Fruit fly (Drosophila melanogaster) whole organism, embryonic: Measurements from ENCODE around the gene yellow-b.
A peak's percentile ranks its signal among the peaks of the same experiment; 100 is the strongest.

ENCODE experiments used
- CG10267 ChIP-seq: fragments of 200-800 bp; sonication (Bioruptor generic); optimal IDR thresholded peaks from 2 replicates; lab custom pipeline; 2018; ENCODE audit warnings: missing biosample characterization, mild to moderate bottlenecking, missing genetic modification characterization, moderate library complexity
- CG10565 ChIP-seq: fragments of 200-800 bp; sonication (Bioruptor generic); optimal IDR thresholded peaks from 3 replicates; lab custom pipeline; 2016; ENCODE audit warnings: missing biosample characterization, mild to moderate bottlenecking, missing genetic modification characterization
- CG10979 ChIP-seq: fragments of 200-800 bp; sonication (Bioruptor generic); optimal IDR thresholded peaks from 2 replicates; lab custom pipeline; 2018; ENCODE audit warnings: missing biosample characterization, mild to moderate bottlenecking, missing genetic modification characterization, moderate library complexity
- CG11456 ChIP-seq: fragments of 200-800 bp; sonication (Bioruptor generic); IDR thresholded peaks from 3 replicates; pipeline ENCODE4 v1.3.6; 2022; ENCODE audit warnings: missing biosample characterization, missing genetic modification characterization
- CG11695 ChIP-seq: fragments of 200-800 bp; sonication (Bioruptor generic); IDR thresholded peaks from 3 replicates; pipeline ENCODE4 v1.3.6; 2022; ENCODE audit warnings: missing biosample characterization, missing genetic modification characterization
- CG12236 ChIP-seq: fragments of 200-800 bp; sonication (Bioruptor generic); optimal IDR thresholded peaks from 2 replicates; lab custom pipeline; 2016; ENCODE audit warnings: missing biosample characterization, missing genetic modification characterization
- CG12769 ChIP-seq: fragments of 200-800 bp; sonication (Bioruptor generic); optimal IDR thresholded peaks from 2 replicates; lab custom pipeline; 2019; ENCODE audit warnings: missing biosample characterization, mild to moderate bottlenecking, missing genetic modification characterization, moderate library complexity
- CG15269 ChIP-seq: fragments of 200-800 bp; sonication (Bioruptor generic); optimal IDR thresholded peaks from 2 replicates; lab custom pipeline; 2018; ENCODE audit warnings: missing biosample characterization, mild to moderate bottlenecking, missing genetic modification characterization, moderate library complexity
- CG16815 ChIP-seq: fragments of 200-800 bp; sonication (Bioruptor generic); optimal IDR thresholded peaks from 3 replicates; lab custom pipeline; 2017; ENCODE audit warnings: missing biosample characterization, mild to moderate bottlenecking, missing genetic modification characterization
- CG18764 ChIP-seq: fragments of 200-800 bp; sonication (Bioruptor generic); optimal IDR thresholded peaks from 3 replicates; lab custom pipeline; 2016; ENCODE audit warnings: missing biosample characterization, missing genetic modification characterization
- CG2199 ChIP-seq: fragments of 200-800 bp; sonication (Bioruptor generic); IDR thresholded peaks from 3 replicates; pipeline ENCODE4 v1.3.6; 2022; ENCODE audit warnings: missing biosample characterization, missing genetic modification characterization
- CG3163 ChIP-seq: fragments of 200-800 bp; sonication (Bioruptor generic); optimal IDR thresholded peaks from 3 replicates; lab custom pipeline; 2016; ENCODE audit warnings: missing biosample characterization, missing genetic modification characterization
- CG34422 ChIP-seq: fragments of 200-800 bp; sonication (Bioruptor generic); IDR thresholded peaks from 3 replicates; pipeline ENCODE4 v1.3.6; 2022; ENCODE audit warnings: missing biosample characterization, missing genetic modification characterization
- CG4424 ChIP-seq: fragments of 200-800 bp; sonication (Bioruptor generic); optimal IDR thresholded peaks from 3 replicates; lab custom pipeline; 2016; ENCODE audit warnings: missing biosample characterization, missing genetic modification characterization
- CG7963 ChIP-seq: fragments of 200-800 bp; sonication (Bioruptor generic); IDR thresholded peaks from 3 replicates; pipeline ENCODE4 v1.3.6; 2022; ENCODE audit warnings: missing biosample characterization, missing genetic modification characterization; ENCODE audit not compliant: partially characterized antibody
- CG8290 ChIP-seq, 3 experiments: fragments of 200-800 bp; sonication (Bioruptor generic); optimal IDR thresholded peaks; 2 replicates each; lab custom pipeline; 2016 to 2019; ENCODE audit warnings: missing biosample characterization in 3 of 3, missing genetic modification characterization in 3 of 3, mild to moderate bottlenecking in 2 of 3, moderate library complexity in 1 of 3
- Dbx ChIP-seq: fragments of 200-800 bp; sonication (Bioruptor generic); IDR thresholded peaks from 3 replicates; pipeline ENCODE4 v1.3.6; 2022; ENCODE audit warnings: missing biosample characterization, missing genetic modification characterization
- Deaf1 ChIP-seq: fragments of 200-800 bp; optimal IDR thresholded peaks from 3 replicates; lab custom pipeline; 2019; ENCODE audit warnings: missing biosample characterization, mild to moderate bottlenecking, missing genetic modification characterization, moderate library complexity
- Jarid2 ChIP-seq: fragments of 200-800 bp; sonication (Bioruptor generic); optimal IDR thresholded peaks from 3 replicates; lab custom pipeline; 2017; ENCODE audit warnings: mild to moderate bottlenecking, missing biosample characterization, missing genetic modification reagents, missing genetic modification characterization
- Med ChIP-seq: fragments of 200-800 bp; sonication (Bioruptor generic); peaks from one replicate; lab custom pipeline; 2016; ENCODE audit warnings: missing biosample characterization, missing genetic modification characterization, mild to moderate bottlenecking, inconsistent platforms, moderate library complexity
- Meics ChIP-seq: fragments of 200-800 bp; sonication (Bioruptor generic); optimal IDR thresholded peaks from 2 replicates; lab custom pipeline; 2017; ENCODE audit warnings: missing biosample characterization, mild to moderate bottlenecking, missing genetic modification characterization
- Nf-YC ChIP-seq: fragments of 200-800 bp; optimal IDR thresholded peaks from 3 replicates; lab custom pipeline; 2019; ENCODE audit warnings: missing biosample characterization, mild to moderate bottlenecking, missing genetic modification characterization, moderate library complexity
- Pdp1 ChIP-seq, 2 experiments: fragments of 200-800 bp; sonication (Bioruptor generic); optimal IDR thresholded peaks; 3 replicates each; lab custom pipeline; 2016; ENCODE audit warnings: missing biosample characterization in 2 of 2, missing genetic modification characterization in 2 of 2, mild to moderate bottlenecking in 1 of 2, moderate library complexity in 1 of 2
- Trl ChIP-seq, 3 experiments: fragments of >200 bp in 2 of 3; fragments of 200-800 bp in 1 of 3; sonication (Bioruptor generic) in 1 of 3; optimal IDR thresholded peaks; 2 replicates in 1 of 3; 3 replicates in 2 of 3; lab custom pipeline; 2016 to 2017; ENCODE audit warnings: missing biosample characterization in 1 of 3, missing genetic modification characterization in 1 of 3
- chinmo ChIP-seq: fragments of 200-800 bp; sonication (Bioruptor generic); IDR thresholded peaks from 4 replicates; pipeline ENCODE4 v1.3.6; 2022; ENCODE audit warnings: missing biosample characterization, missing genetic modification characterization; ENCODE audit not compliant: partially characterized antibody
- chm ChIP-seq: fragments of 200-800 bp; sonication (Bioruptor generic); IDR thresholded peaks from 2 replicates; pipeline ENCODE4 v1.3.6; 2022; ENCODE audit warnings: missing biosample characterization, missing genetic modification characterization
- cwo ChIP-seq: fragments of 200-800 bp; sonication (Bioruptor generic); optimal IDR thresholded peaks from 3 replicates; lab custom pipeline; 2017; ENCODE audit warnings: missing biosample characterization, missing genetic modification characterization, mild to moderate bottlenecking, moderate library complexity, missing genetic modification reagents
- dmrt99B ChIP-seq: fragments of 200-800 bp; sonication (Bioruptor generic); optimal IDR thresholded peaks from 2 replicates; lab custom pipeline; 2018; ENCODE audit warnings: missing biosample characterization, mild to moderate bottlenecking, missing genetic modification characterization, moderate library complexity
- exex ChIP-seq: fragments of 200-800 bp; sonication (Bioruptor generic); optimal IDR thresholded peaks from 4 replicates; lab custom pipeline; 2018; ENCODE audit warnings: missing biosample characterization, mild to moderate bottlenecking, missing genetic modification characterization, moderate library complexity
- hbn ChIP-seq: fragments of 200-800 bp; sonication (Bioruptor generic); IDR thresholded peaks from 2 replicates; pipeline ENCODE4 v1.3.6; 2022; ENCODE audit warnings: missing biosample characterization, missing genetic modification characterization; ENCODE audit not compliant: partially characterized antibody
- kah ChIP-seq: fragments of 200-800 bp; sonication (Bioruptor generic); optimal IDR thresholded peaks from 2 replicates; lab custom pipeline; 2018; ENCODE audit warnings: missing biosample characterization, mild to moderate bottlenecking, missing genetic modification characterization
- ken ChIP-seq: fragments of 200-800 bp; sonication (Bioruptor generic); IDR thresholded peaks from 3 replicates; pipeline ENCODE4 v1.3.6; 2022; ENCODE audit warnings: missing biosample characterization, missing genetic modification characterization
- klu ChIP-seq: fragments of 200-800 bp; sonication (Bioruptor generic); IDR thresholded peaks from 2 replicates; pipeline ENCODE4 v1.3.6; 2022; ENCODE audit warnings: missing biosample characterization, missing genetic modification characterization
- kni ChIP-seq: fragments of 200-800 bp; sonication (Bioruptor generic); optimal IDR thresholded peaks from 3 replicates; lab custom pipeline; 2017; ENCODE audit warnings: mild to moderate bottlenecking, missing biosample characterization, missing genetic modification reagents, missing genetic modification characterization
- lab ChIP-seq: fragments of 200-800 bp; sonication (Bioruptor generic); optimal IDR thresholded peaks from 3 replicates; lab custom pipeline; 2017; ENCODE audit warnings: missing biosample characterization, missing genetic modification characterization, mild to moderate bottlenecking, moderate library complexity, missing genetic modification reagents
- mirr ChIP-seq: fragments of 200-800 bp; sonication (Bioruptor generic); optimal IDR thresholded peaks from 3 replicates; lab custom pipeline; 2018; ENCODE audit warnings: missing biosample characterization, mild to moderate bottlenecking, missing genetic modification characterization
- pros ChIP-seq: fragments of 200-800 bp; sonication (Bioruptor generic); optimal IDR thresholded peaks from 3 replicates; lab custom pipeline; 2019; ENCODE audit warnings: missing biosample characterization, mild to moderate bottlenecking, missing genetic modification characterization, moderate library complexity
- ranshi ChIP-seq: fragments of 200-800 bp; sonication (Bioruptor generic); IDR thresholded peaks from 2 replicates; pipeline ENCODE4 v1.3.6; 2022; ENCODE audit warnings: missing biosample characterization, missing genetic modification characterization
- sens ChIP-seq: fragments of 200-800 bp; sonication (Bioruptor generic); peaks from one replicate; lab custom pipeline; 2016; ENCODE audit warnings: missing biosample characterization, missing genetic modification characterization
- slp2 ChIP-seq: fragments of 200-800 bp; sonication (Bioruptor generic); optimal IDR thresholded peaks from 2 replicates; lab custom pipeline; 2016; ENCODE audit warnings: missing biosample characterization, missing genetic modification characterization
- stc ChIP-seq: fragments of 200-800 bp; sonication (Bioruptor generic); IDR thresholded peaks from 2 replicates; pipeline ENCODE4 v1.3.6; 2022; ENCODE audit warnings: missing biosample characterization, missing genetic modification characterization
- sug ChIP-seq: fragments of 200-800 bp; optimal IDR thresholded peaks from 2 replicates; lab custom pipeline; 2019; ENCODE audit warnings: missing biosample characterization, mild to moderate bottlenecking, missing genetic modification characterization, moderate library complexity
- trh ChIP-seq: fragments of 200-800 bp; sonication (Bioruptor generic); optimal IDR thresholded peaks from 2 replicates; lab custom pipeline; 2016; ENCODE audit warnings: missing biosample characterization, missing genetic modification characterization
- vvl ChIP-seq: fragments of 200-800 bp; sonication (Bioruptor generic); IDR thresholded peaks from 2 replicates; pipeline ENCODE4 v1.3.6; 2022; ENCODE audit warnings: missing biosample characterization, missing genetic modification characterization

Gene yellow-b

DNA sequence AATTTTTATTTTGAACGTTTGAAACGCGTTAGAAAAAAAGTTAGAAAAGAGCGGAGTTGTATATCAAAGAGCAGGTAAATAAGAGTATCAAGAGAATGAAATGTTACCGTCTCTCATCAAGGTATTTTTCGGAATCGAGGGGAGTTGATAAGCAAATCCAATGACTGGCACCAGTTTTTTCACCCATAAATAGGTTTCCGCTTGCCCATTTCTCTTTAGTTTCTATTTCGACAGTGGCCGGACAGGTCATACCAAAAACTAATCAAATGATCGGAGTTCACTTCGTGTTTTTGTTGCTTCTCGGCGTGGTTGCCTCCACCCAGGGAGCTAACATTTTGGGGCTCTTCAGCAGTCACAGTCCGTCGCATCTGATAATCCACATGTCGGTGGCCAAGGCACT, 39.8 kb downstream of the yellow-b start, which contains the start of gene Ugt37C2:
Gene Ugt37C2 (plus strand): TSS at position 242 of the 400 bp plus-strand sequence.
- TF ChIP-seq ranshi (0 out of 2 replicates have a peak, but pooled peaks have one; percentile 14), CG12236 (GFP tag; lab: Kevin White, UChicago) (no peak), CG12769 (peak; percentile 40), Jarid2 (peak; percentile 80), trh (GFP tag; lab: Kevin White, UChicago) (no peak), CG8290 (GFP tag; optimal IDR thresholded peaks at IDR 0.05; lab: Kevin White, UChicago) (no peak), CG8290 (tag; optimal IDR thresholded peaks at IDR 0.05; lab: Kevin White, UChicago) (peak in 1 of 2 experiments; percentile 12), slp2 (GFP tag; lab: Kevin White, UChicago) (no peak), CG11456 (GFP tag; lab: Robert Waterston, UW) (0 out of 3 replicates have a peak, but pooled peaks have one; percentile 20), cwo (GFP tag; lab: Kevin White, UChicago) (no peak), CG4424 (no peak), CG10267 (tag; lab: Kevin White, UChicago) (no peak), CG7963 (0 out of 3 replicates have a peak, but pooled peaks have one; percentile 15), Nf-YC (tag; lab: Kevin White, UChicago) (no peak), CG10979 (tag; lab: Kevin White, UChicago) (no peak), Med (GFP tag; lab: Kevin White, UChicago) (peak; percentile 54), Dbx (GFP tag; lab: Robert Waterston, UW) (0 out of 3 replicates have a peak, but pooled peaks have one; percentile 23), lab (peak; percentile 27), kni (no peak), hbn (GFP tag; lab: Robert Waterston, UW) (0 out of 2 replicates have a peak, but pooled peaks have one; percentile 28), CG3163 (GFP tag; lab: Kevin White, UChicago) (peak; percentile 94), ken (GFP tag; lab: Robert Waterston, UW) (0 out of 3 replicates have a peak, but pooled peaks have one; percentile 3), exex (tag; lab: Kevin White, UChicago) (peak; percentile 11), chinmo (0 out of 4 replicates have a peak, but pooled peaks have one; percentile 30), Trl (optimal IDR thresholded peaks at IDR 0.05; lab: Kevin White, UChicago) (peak; percentile 58 to 61), Trl (GFP tag; optimal IDR thresholded peaks at IDR 0.05; lab: Kevin White, UChicago) (no peak), mirr (GFP tag; lab: Kevin White, UChicago) (peak; percentile 18), sug (tag; lab: Kevin White, UChicago) (peak; percentile 16), CG18764 (GFP tag; lab: Kevin White, UChicago) (no peak)

dm6 chr2L:16796104-16796645, 42.0 kb downstream of the yellow-b start, which contains the start of gene Ugt37E1:
Ugt37E1 (plus strand) TSS chr2L:16796595.
- TF ChIP-seq vvl (GFP tag; lab: Robert Waterston, UW) (no peak), exex (tag; lab: Kevin White, UChicago) (peak; percentile 59)

DNA sequence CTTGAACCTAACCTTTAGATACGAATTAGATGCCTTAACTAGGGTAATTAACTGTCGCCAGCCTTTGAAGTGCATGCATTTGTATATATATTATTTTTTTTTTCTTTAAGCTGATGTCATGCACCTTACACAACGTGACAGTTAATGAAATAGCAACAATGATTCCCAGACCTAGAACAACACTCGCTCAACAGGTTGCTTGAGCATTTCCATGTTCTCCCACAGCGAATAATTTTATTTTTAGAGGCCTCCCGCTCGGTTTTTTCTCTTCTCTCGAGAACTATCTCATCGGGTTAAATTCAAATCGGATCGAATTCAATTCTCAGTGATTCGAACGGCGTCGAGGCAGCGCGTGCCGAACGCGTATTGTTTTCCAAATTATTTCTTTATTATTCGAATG, 44.6 kb downstream of the yellow-b start, which contains the start of gene Ugt37D1:
Gene Ugt37D1 (plus strand): TSS at position 321 of the 400 bp plus-strand sequence.
- TF ChIP-seq sug (tag; lab: Kevin White, UChicago) (peak; percentile 9), sens (peak; percentile 40), kah (GFP tag; lab: Kevin White, UChicago) (peak; percentile 99), CG12769 (peak; percentile 52), chinmo (0 out of 4 replicates have a peak, but pooled peaks have one; percentile 66), Jarid2 (peak; percentile 26), chm (0 out of 2 replicates have a peak, but pooled peaks have one; percentile 12), pros (GFP tag; lab: Kevin White, UChicago) (no peak), dmrt99B (tag; lab: Kevin White, UChicago) (no peak), CG10565 (no peak), Med (GFP tag; lab: Kevin White, UChicago) (peak; percentile 31), CG34422 (GFP tag; lab: Robert Waterston, UW) (no peak), Deaf1 (tag; lab: Kevin White, UChicago) (peak; percentile 81), CG11695 (GFP tag; lab: Robert Waterston, UW) (peak; percentile 70; the same call in 1 of the 3 replicates), CG16815 (GFP tag; lab: Kevin White, UChicago) (no peak), Trl (optimal IDR thresholded peaks at IDR 0.05; lab: Kevin White, UChicago) (peak; percentile 40 to 71), Trl (GFP tag; optimal IDR thresholded peaks at IDR 0.05; lab: Kevin White, UChicago) (no peak), stc (0 out of 2 replicates have a peak, but pooled peaks have one; percentile 32), CG15269 (peak; percentile 5), Pdp1 (GFP tag; optimal IDR thresholded peaks at IDR 0.05; lab: Kevin White, UChicago) (peak in 1 of 2 experiments; percentile 68), Meics (GFP tag; lab: Kevin White, UChicago) (peak; percentile 24), klu (GFP tag; lab: Robert Waterston, UW) (no peak), CG2199 (no peak)
